Worm (Caenorhabditis elegans) whole organism, L3 larva: ENCODE results near the gene F26F12.5.

Experiments
- elt-1 ChIP-seq: fragments of 150-350 bp; optimal IDR thresholded peaks from 2 replicates; lab custom pipeline; 2014; ENCODE audit warnings: missing biosample characterization, missing genetic modification characterization
- nhr-11 ChIP-seq: fragments of 150-350 bp; optimal IDR thresholded peaks from 2 replicates; lab custom pipeline; 2014; ENCODE audit warnings: missing biosample characterization, missing genetic modification characterization
- pha-4 ChIP-seq: fragments of 150-350 bp; optimal IDR thresholded peaks from 2 replicates; lab custom pipeline; 2014; ENCODE audit warnings: missing biosample characterization, missing genetic modification reagents, missing genetic modification characterization

DNA sequence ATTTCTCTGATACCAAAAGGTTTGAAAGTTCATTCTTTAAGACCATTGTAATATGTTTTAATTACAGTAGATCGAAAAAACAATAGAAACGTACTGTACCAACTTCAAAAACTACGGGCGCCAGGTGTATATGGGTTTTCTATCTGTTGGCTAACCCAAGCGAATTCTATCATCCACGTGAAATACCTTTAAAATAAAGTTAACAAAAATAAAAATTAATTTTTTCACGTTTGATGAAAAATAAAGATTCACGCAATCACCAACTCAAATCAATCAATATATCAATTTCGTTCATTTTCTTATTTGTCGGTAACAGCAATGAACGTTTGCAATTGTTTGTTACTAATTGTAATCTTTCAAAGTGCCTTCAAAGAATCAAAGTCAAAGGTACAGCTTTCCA lies 42.1 kb upstream of the F26F12.5 start, which contains the start of gene C04E6.4:
- no peak for TF ChIP-seq pha-4 (tag; lab: Kevin White, UChicago)
- no peak for TF ChIP-seq elt-1
- TF ChIP-seq nhr-11 (tag; lab: Kevin White, UChicago): no peak
